Worm (Caenorhabditis elegans) whole organism, L2 larva: ENCODE measurements around the gene srbc-5.

Experiments used
- ZK546.5 ChIP-seq: sonication (generic microtip); optimal IDR thresholded peaks from 2 replicates; lab custom pipeline; 2017; ENCODE audit warnings: missing biosample characterization, missing genetic modification characterization
- aly-2 ChIP-seq: fragments of 150-350 bp; optimal IDR thresholded peaks from 2 replicates; lab custom pipeline; 2014; ENCODE audit warnings: missing biosample characterization, missing genetic modification characterization
- ama-1 ChIP-seq: fragments of 150-350 bp; optimal IDR thresholded peaks from 2 replicates; lab custom pipeline; 2018; ENCODE audit warnings: inconsistent platforms
- blmp-1 ChIP-seq: sonication (generic microtip); optimal IDR thresholded peaks from 2 replicates; lab custom pipeline; 2017; ENCODE audit warnings: missing genetic modification characterization, mild to moderate bottlenecking, missing compliant biosample characterization, antibody characterized with exemption, moderate library complexity; ENCODE audit not compliant: insufficient read depth
- ceh-16 ChIP-seq: fragments of 150-350 bp; optimal IDR thresholded peaks from 2 replicates; lab custom pipeline; 2014; ENCODE audit warnings: missing biosample characterization, missing genetic modification characterization
- egl-27 ChIP-seq: sonication (generic microtip); optimal IDR thresholded peaks from 3 replicates; lab custom pipeline; 2017; ENCODE audit warnings: missing biosample characterization, missing genetic modification reagents, missing genetic modification characterization
- fos-1 ChIP-seq: fragments of 150-350 bp; optimal IDR thresholded peaks from 2 replicates; lab custom pipeline; 2014; ENCODE audit warnings: missing biosample characterization, missing genetic modification characterization
- lin-39 ChIP-seq: fragments of 150-350 bp; optimal IDR thresholded peaks from 2 replicates; lab custom pipeline; 2014; ENCODE audit warnings: missing biosample characterization, missing genetic modification reagents, missing genetic modification characterization
- nhr-12 ChIP-seq: fragments of 150-350 bp; optimal IDR thresholded peaks from 2 replicates; lab custom pipeline; 2014; ENCODE audit warnings: missing biosample characterization, missing genetic modification characterization
- skn-1 ChIP-seq: sonication (generic microtip); optimal IDR thresholded peaks from 2 replicates; lab custom pipeline; 2017; ENCODE audit warnings: missing biosample characterization, missing genetic modification characterization
- unc-55 ChIP-seq: fragments of 150-350 bp; sonication (generic microtip); optimal IDR thresholded peaks from 3 replicates; lab custom pipeline; 2014; ENCODE audit warnings: missing biosample characterization, missing genetic modification reagents, missing genetic modification characterization
- unc-62 ChIP-seq: fragments of 150-350 bp; optimal IDR thresholded peaks from 2 replicates; lab custom pipeline; 2014; ENCODE audit warnings: missing biosample characterization, missing genetic modification reagents, missing genetic modification characterization
- ztf-11 ChIP-seq: sonication (generic microtip); optimal IDR thresholded peaks from 2 replicates; lab custom pipeline; 2017; ENCODE audit warnings: missing biosample characterization, missing genetic modification characterization
- ztf-4 ChIP-seq: fragments of 150-350 bp; optimal IDR thresholded peaks from 2 replicates; lab custom pipeline; 2014; ENCODE audit warnings: missing biosample characterization, missing genetic modification characterization

DNA sequence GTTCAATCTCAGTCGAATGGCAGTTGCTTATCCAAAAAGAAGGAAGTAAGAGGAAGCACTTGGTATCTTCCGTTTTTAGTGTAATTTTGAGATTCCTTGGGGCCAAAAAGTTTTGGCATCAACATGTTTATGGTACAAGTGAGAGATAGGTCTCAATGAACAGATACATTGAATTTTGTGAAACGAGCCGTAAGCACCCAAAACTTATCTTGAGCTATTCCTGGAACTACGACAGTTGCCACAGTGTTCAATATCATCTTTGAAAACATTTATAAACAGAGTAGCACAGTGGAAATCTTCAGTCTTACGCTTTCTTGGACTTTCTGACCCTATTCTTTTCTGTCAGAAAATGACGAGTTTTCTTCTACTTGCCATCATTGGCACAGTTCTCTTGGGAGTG is 14.9 kb downstream of the srbc-5 start, which contains the start of gene T28A11.3:
- no peak for TF ChIP-seq ZK546.5 (tag; lab: Kevin White, UChicago)
- TF ChIP-seq ztf-4 (tag; lab: Kevin White, UChicago): no peak
- no peak for TF ChIP-seq egl-27 (tag; lab: Kevin White, UChicago)
- TF ChIP-seq lin-39 (tag; lab: Kevin White, UChicago): no peak
- no peak for TF ChIP-seq nhr-12 (tag; lab: Kevin White, UChicago)
- TF ChIP-seq ceh-16 (tag; lab: Kevin White, UChicago): no peak
- no peak for TF ChIP-seq blmp-1 (tag; lab: Kevin White, UChicago)
- no peak for TF ChIP-seq ztf-11 (tag; lab: Kevin White, UChicago)
- no peak for TF ChIP-seq ama-1 (lab: Kevin White, UChicago)
- TF ChIP-seq skn-1 (tag; lab: Kevin White, UChicago): no peak
- TF ChIP-seq aly-2 (tag; lab: Kevin White, UChicago): no peak
- TF ChIP-seq fos-1: no peak
- TF ChIP-seq unc-62 (GFP tag; lab: Kevin White, UChicago): no peak
- TF ChIP-seq unc-55 (GFP tag; lab: Kevin White, UChicago): no peak
